Worm (Caenorhabditis elegans) whole organism, mixed stage, embryonic: ENCODE results near the gene fbxb-33.

Source experiments
- M03D4.4 ChIP-seq: sonication (generic microtip); optimal IDR thresholded peaks from 2 replicates; lab custom pipeline; 2017; ENCODE audit warnings: mild to moderate bottlenecking, missing genetic modification characterization, missing compliant biosample characterization
- bed-3 ChIP-seq: fragments of 200-800 bp; sonication (Bioruptor generic); optimal IDR thresholded peaks from 3 replicates; lab custom pipeline; 2018; ENCODE audit warnings: mild to moderate bottlenecking, missing genetic modification characterization, moderate library complexity, missing compliant biosample characterization
- blmp-1 ChIP-seq: fragments of 150-350 bp; optimal IDR thresholded peaks from 2 replicates; lab custom pipeline; 2014; ENCODE audit warnings: missing biosample characterization, missing genetic modification characterization
- ceh-39 ChIP-seq: fragments of 150-350 bp; optimal IDR thresholded peaks from 2 replicates; lab custom pipeline; 2014; ENCODE audit warnings: missing biosample characterization, missing genetic modification characterization
- ceh-43 ChIP-seq: fragments of 200-800 bp; sonication (Bioruptor generic); optimal IDR thresholded peaks from 2 replicates; lab custom pipeline; 2018; ENCODE audit warnings: mild to moderate bottlenecking, missing genetic modification characterization, moderate library complexity, missing compliant biosample characterization
- ceh-83 ChIP-seq: fragments of 200-800 bp; sonication (Bioruptor generic); optimal IDR thresholded peaks from 2 replicates; lab custom pipeline; 2018; ENCODE audit warnings: mild to moderate bottlenecking, missing genetic modification characterization, missing compliant biosample characterization
- ces-1 ChIP-seq: fragments of 150-350 bp; optimal IDR thresholded peaks from 2 replicates; lab custom pipeline; 2014; ENCODE audit warnings: missing biosample characterization, missing genetic modification reagents, missing genetic modification characterization
- cnd-1 ChIP-seq: fragments of 200-800 bp; sonication (Bioruptor generic); optimal IDR thresholded peaks from 2 replicates; lab custom pipeline; 2018; ENCODE audit warnings: mild to moderate bottlenecking, missing genetic modification characterization, missing compliant biosample characterization
- drap-1 ChIP-seq: fragments of 200-800 bp; sonication (Bioruptor generic); optimal IDR thresholded peaks from 3 replicates; lab custom pipeline; 2018; ENCODE audit warnings: mild to moderate bottlenecking, missing genetic modification characterization, missing compliant biosample characterization
- elt-1 ChIP-seq: sonication (generic microtip); optimal IDR thresholded peaks from 2 replicates; lab custom pipeline; 2017; ENCODE audit warnings: missing genetic modification characterization, mild to moderate bottlenecking, missing compliant biosample characterization, antibody characterized with exemption, moderate library complexity, borderline replicate concordance; ENCODE audit not compliant: insufficient read depth
- elt-3 ChIP-seq: fragments of 150-350 bp; optimal IDR thresholded peaks from 2 replicates; lab custom pipeline; 2014; ENCODE audit warnings: missing biosample characterization, missing genetic modification characterization
- flh-1 ChIP-seq: fragments of 200-800 bp; sonication (Bioruptor generic); optimal IDR thresholded peaks from 2 replicates; lab custom pipeline; 2018; ENCODE audit warnings: mild to moderate bottlenecking, missing genetic modification characterization, moderate library complexity, missing compliant biosample characterization
- ham-2 ChIP-seq: fragments of 200-800 bp; sonication (Bioruptor generic); optimal IDR thresholded peaks from 2 replicates; lab custom pipeline; 2018; ENCODE audit warnings: mild to moderate bottlenecking, missing genetic modification characterization, missing compliant biosample characterization
- hlh-1 ChIP-seq: fragments of 150-350 bp; optimal IDR thresholded peaks from 2 replicates; lab custom pipeline; 2014; ENCODE audit warnings: missing biosample characterization, missing genetic modification reagents, missing genetic modification characterization
- lin-13 ChIP-seq: fragments of 150-350 bp; optimal IDR thresholded peaks from 2 replicates; lab custom pipeline; 2014; ENCODE audit warnings: missing biosample characterization, missing genetic modification characterization
- lin-32 ChIP-seq: fragments of 200-800 bp; sonication (Bioruptor generic); optimal IDR thresholded peaks from 2 replicates; lab custom pipeline; 2018; ENCODE audit warnings: mild to moderate bottlenecking, missing genetic modification characterization, missing compliant biosample characterization
- mab-5 ChIP-seq: fragments of 150-350 bp; optimal IDR thresholded peaks from 2 replicates; lab custom pipeline; 2014; ENCODE audit warnings: missing biosample characterization, missing genetic modification characterization
- mep-1 ChIP-seq: fragments of 150-350 bp; optimal IDR thresholded peaks from 2 replicates; lab custom pipeline; 2017; ENCODE audit warnings: missing biosample characterization, missing genetic modification reagents, missing genetic modification characterization, inconsistent platforms
- nhr-12 ChIP-seq: fragments of 150-350 bp; optimal IDR thresholded peaks from 2 replicates; lab custom pipeline; 2014; ENCODE audit warnings: missing biosample characterization, missing genetic modification characterization
- nhr-2 ChIP-seq: fragments of 150-350 bp; optimal IDR thresholded peaks from 2 replicates; lab custom pipeline; 2014; ENCODE audit warnings: missing biosample characterization, missing genetic modification characterization
- nhr-237 ChIP-seq: fragments of 150-350 bp; optimal IDR thresholded peaks from 2 replicates; lab custom pipeline; 2014; ENCODE audit warnings: missing biosample characterization, missing genetic modification characterization
- nhr-28 ChIP-seq: fragments of 150-350 bp; optimal IDR thresholded peaks from 2 replicates; lab custom pipeline; 2014; ENCODE audit warnings: missing biosample characterization, missing genetic modification characterization
- nhr-76 ChIP-seq: sonication (generic microtip); optimal IDR thresholded peaks from 2 replicates; lab custom pipeline; 2017; ENCODE audit warnings: missing biosample characterization, missing genetic modification characterization
- pha-4 ChIP-seq: fragments of 150-350 bp; optimal IDR thresholded peaks from 2 replicates; lab custom pipeline; 2018; ENCODE audit warnings: missing biosample characterization, missing genetic modification reagents, missing genetic modification characterization
- sem-2 ChIP-seq: fragments of 200-800 bp; sonication (Bioruptor generic); optimal IDR thresholded peaks from 2 replicates; lab custom pipeline; 2018; ENCODE audit warnings: mild to moderate bottlenecking, missing genetic modification characterization, missing compliant biosample characterization
- sptf-1 ChIP-seq: sonication (generic microtip); optimal IDR thresholded peaks from 2 replicates; lab custom pipeline; 2017; ENCODE audit warnings: mild to moderate bottlenecking, missing genetic modification characterization, moderate library complexity, missing compliant biosample characterization
- tbx-8 ChIP-seq: fragments of 200-800 bp; sonication (Bioruptor generic); optimal IDR thresholded peaks from 2 replicates; lab custom pipeline; 2018; ENCODE audit warnings: mild to moderate bottlenecking, missing genetic modification characterization, moderate library complexity, missing compliant biosample characterization
- unc-120 ChIP-seq: sonication (generic microtip); optimal IDR thresholded peaks from 2 replicates; lab custom pipeline; 2017; ENCODE audit warnings: missing genetic modification characterization, missing compliant biosample characterization; ENCODE audit not compliant: poor library complexity, severe bottlenecking
- unc-62 ChIP-seq: fragments of 150-350 bp; optimal IDR thresholded peaks from 2 replicates; lab custom pipeline; 2014; ENCODE audit warnings: missing biosample characterization, missing genetic modification reagents, missing genetic modification characterization
- zip-8 ChIP-seq: fragments of 150-350 bp; optimal IDR thresholded peaks from 2 replicates; lab custom pipeline; 2014; ENCODE audit warnings: missing biosample characterization, missing genetic modification characterization

Gene fbxb-33

ce11 chrII:3670956-3671355 is 23.7 kb downstream of the fbxb-33 start, which contains the start of gene srx-98:
Gene srx-98, minus strand, starts transcription at chrII:3671056.
- TF ChIP-seq blmp-1 (tag; lab: Kevin White, UChicago) (no peak), flh-1 (GFP tag; lab: Kevin White, UChicago) (no peak), unc-62 (GFP tag; lab: Kevin White, UChicago) (no peak)

- no peak for TF ChIP-seq M03D4.4 (tag; lab: Kevin White, UChicago)
These were observed 26.3 kb downstream of the fbxb-33 start, which contains the start of gene sea-1 for ce11 chrII:3673493-3673892. Gene sea-1, minus strand, starts transcription at chrII:3673593.

- TF ChIP-seq ceh-43 (GFP tag; lab: Kevin White, UChicago) (no peak), elt-1 (tag; lab: Kevin White, UChicago) (no peak), nhr-12 (tag; lab: Kevin White, UChicago) (no peak), nhr-2 (no peak), ces-1 (GFP tag; lab: Kevin White, UChicago) (no peak), lin-13 (tag; lab: Kevin White, UChicago) (no peak), tbx-8 (GFP tag; lab: Kevin White, UChicago) (no peak), mep-1 (no peak), unc-62 (GFP tag; lab: Kevin White, UChicago) (no peak), bed-3 (GFP tag; lab: Kevin White, UChicago) (no peak), pha-4 (tag; lab: Kevin White, UChicago) (no peak), lin-32 (no peak), mab-5 (tag; lab: Kevin White, UChicago) (no peak), ceh-39 (tag; lab: Kevin White, UChicago) (no peak), ceh-83 (no peak), ham-2 (GFP tag; lab: Kevin White, UChicago) (no peak), unc-120 (no peak), M03D4.4 (tag; lab: Kevin White, UChicago) (no peak), nhr-237 (tag; lab: Kevin White, UChicago) (no peak)
These were observed 28.0 kb downstream of the fbxb-33 start, which contains the start of gene F19B10.2 for ce11 chrII:3675176-3675575. Gene F19B10.2, plus strand, starts transcription at chrII:3675476.

- TF ChIP-seq lin-13 (tag; lab: Kevin White, UChicago) = no peak
- no peak for TF ChIP-seq flh-1 (GFP tag; lab: Kevin White, UChicago)
- TF ChIP-seq drap-1 (GFP tag; lab: Kevin White, UChicago) = no peak
- no peak for TF ChIP-seq nhr-2
- TF ChIP-seq unc-120 = no peak
- TF ChIP-seq zip-8 (tag; lab: Kevin White, UChicago) = no peak
- no peak for TF ChIP-seq lin-32
- no peak for TF ChIP-seq elt-3
- no peak for TF ChIP-seq nhr-237 (tag; lab: Kevin White, UChicago)
- TF ChIP-seq mep-1 = no peak
- TF ChIP-seq sem-2 = no peak
These were observed 31.8 kb downstream of the fbxb-33 start for ce11 chrII:3678978-3679377.

ce11 chrII:3680366-3680765 is 33.2 kb downstream of the fbxb-33 start:
- TF ChIP-seq mab-5 (tag; lab: Kevin White, UChicago) = no peak
- no peak for TF ChIP-seq unc-62 (GFP tag; lab: Kevin White, UChicago)
- no peak for TF ChIP-seq nhr-2
- no peak for TF ChIP-seq cnd-1
- TF ChIP-seq ceh-43 (GFP tag; lab: Kevin White, UChicago) = no peak
- no peak for TF ChIP-seq elt-1 (tag; lab: Kevin White, UChicago)
- no peak for TF ChIP-seq hlh-1 (tag; lab: Kevin White, UChicago)
- TF ChIP-seq nhr-28 (tag; lab: Kevin White, UChicago) = no peak
- TF ChIP-seq ceh-83 = no peak
- no peak for TF ChIP-seq M03D4.4 (tag; lab: Kevin White, UChicago)
- no peak for TF ChIP-seq unc-120
- TF ChIP-seq sptf-1 (tag; lab: Kevin White, UChicago) = no peak
- no peak for TF ChIP-seq nhr-12 (tag; lab: Kevin White, UChicago)
- TF ChIP-seq zip-8 (tag; lab: Kevin White, UChicago) = no peak
- no peak for TF ChIP-seq nhr-76 (tag; lab: Kevin White, UChicago)
- TF ChIP-seq elt-3 = no peak
- no peak for TF ChIP-seq lin-13 (tag; lab: Kevin White, UChicago)
